Worm (Caenorhabditis elegans) whole organism, mixed stage, embryonic: Measurements from ENCODE around the gene cysl-2.

Source experiments
- bed-3 ChIP-seq: fragments of 200-800 bp; sonication (Bioruptor generic); optimal IDR thresholded peaks from 3 replicates; lab custom pipeline; 2018; ENCODE audit warnings: mild to moderate bottlenecking, missing genetic modification characterization, moderate library complexity, missing compliant biosample characterization
- ces-1 ChIP-seq: fragments of 150-350 bp; optimal IDR thresholded peaks from 2 replicates; lab custom pipeline; 2014; ENCODE audit warnings: missing biosample characterization, missing genetic modification reagents, missing genetic modification characterization
- lin-13 ChIP-seq: fragments of 150-350 bp; optimal IDR thresholded peaks from 2 replicates; lab custom pipeline; 2014; ENCODE audit warnings: missing biosample characterization, missing genetic modification characterization
- lin-32 ChIP-seq: fragments of 200-800 bp; sonication (Bioruptor generic); optimal IDR thresholded peaks from 2 replicates; lab custom pipeline; 2018; ENCODE audit warnings: mild to moderate bottlenecking, missing genetic modification characterization, missing compliant biosample characterization
- mls-2 ChIP-seq: sonication (generic microtip); optimal IDR thresholded peaks from 2 replicates; lab custom pipeline; 2016; ENCODE audit warnings: mild to moderate bottlenecking, missing genetic modification characterization, moderate library complexity, missing compliant biosample characterization
- nhr-12 ChIP-seq: fragments of 150-350 bp; optimal IDR thresholded peaks from 2 replicates; lab custom pipeline; 2014; ENCODE audit warnings: missing biosample characterization, missing genetic modification characterization
- nhr-28 ChIP-seq: fragments of 150-350 bp; optimal IDR thresholded peaks from 2 replicates; lab custom pipeline; 2014; ENCODE audit warnings: missing biosample characterization, missing genetic modification characterization
- nhr-76 ChIP-seq: sonication (generic microtip); optimal IDR thresholded peaks from 2 replicates; lab custom pipeline; 2017; ENCODE audit warnings: missing biosample characterization, missing genetic modification characterization
- pha-4 ChIP-seq: fragments of 150-350 bp; optimal IDR thresholded peaks from 2 replicates; lab custom pipeline; 2018; ENCODE audit warnings: missing biosample characterization, missing genetic modification reagents, missing genetic modification characterization
- ztf-11 ChIP-seq: fragments of 150-350 bp; optimal IDR thresholded peaks from 2 replicates; lab custom pipeline; 2014; ENCODE audit warnings: missing biosample characterization, missing genetic modification characterization

ce11 chrII:14470020-14470419 is 24.2 kb downstream of the cysl-2 start:
- peak; percentile 99 for TF ChIP-seq ces-1 (GFP tag; lab: Kevin White, UChicago)
- TF ChIP-seq pha-4 (tag; lab: Kevin White, UChicago): no peak
- TF ChIP-seq nhr-76 (tag; lab: Kevin White, UChicago): no peak
- no peak for TF ChIP-seq mls-2 (tag; lab: Kevin White, UChicago)
- no peak for TF ChIP-seq lin-13 (tag; lab: Kevin White, UChicago)
- TF ChIP-seq lin-32: no peak
- TF ChIP-seq ztf-11 (tag; lab: Kevin White, UChicago): no peak
- TF ChIP-seq bed-3 (GFP tag; lab: Kevin White, UChicago): no peak
- TF ChIP-seq nhr-12 (tag; lab: Kevin White, UChicago): no peak
- TF ChIP-seq nhr-28: no peak
